Fruit fly (Drosophila melanogaster): ENCODE measurements around the gene Mpp6.
A peak's percentile ranks its signal among the peaks of the same experiment; 100 is the strongest.

The Mpp6 gene

DNA sequence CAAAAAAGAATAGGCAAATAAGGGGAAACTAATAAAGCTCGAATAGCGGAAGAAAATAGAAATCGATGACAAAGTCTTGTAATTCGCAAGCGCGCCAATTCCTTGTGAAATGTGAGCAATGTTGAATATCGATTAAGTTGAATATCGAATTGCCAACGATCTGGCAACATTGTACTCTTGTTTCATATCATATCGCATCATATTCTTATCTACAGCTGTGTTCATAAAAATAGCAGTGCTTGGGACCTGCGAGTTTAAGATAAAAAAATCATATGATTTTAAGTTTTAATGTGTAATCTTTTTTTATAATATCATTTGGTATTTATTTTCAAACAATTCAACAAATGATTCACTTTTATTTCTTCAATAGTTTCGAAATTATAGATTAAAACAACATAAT, 7.0 kb upstream of the Mpp6 start:
- TF ChIP-seq CG13894 (tag; optimal IDR thresholded peaks at IDR 0.05) (peak; percentile 71), CG12236 (GFP tag; optimal IDR thresholded peaks at IDR 0.05) (no peak), CG1832 (GFP tag; optimal IDR thresholded peaks at IDR 0.05) (no peak), inv (GFP tag; IDR thresholded peaks at IDR 0.05; ENCODE audit: partially characterized antibody) (0 out of 2 replicates have a peak, but pooled peaks have one; percentile 24), CG7786 (GFP tag; optimal IDR thresholded peaks at IDR 0.05) (no peak), CG18262 (tag; optimal IDR thresholded peaks at IDR 0.05) (peak; percentile 62), caup (GFP tag; optimal IDR thresholded peaks at IDR 0.05; ENCODE audit: severe bottlenecking) (no peak), CG9876 (GFP tag; optimal IDR thresholded peaks at IDR 0.05) (no peak), CG1792 (GFP tag; optimal IDR thresholded peaks at IDR 0.05) (no peak), insv (GFP tag; optimal IDR thresholded peaks at IDR 0.05) (no peak), BtbVII (GFP tag; optimal IDR thresholded peaks at IDR 0.05) (no peak), H15 (GFP tag; IDR thresholded peaks at IDR 0.05) (no peak), pb (GFP tag; optimal IDR thresholded peaks at IDR 0.05) (no peak), Mes4 (GFP tag; optimal IDR thresholded peaks at IDR 0.05) (no peak), fru (optimal IDR thresholded peaks at IDR 0.05) (no peak), CG17186 (GFP tag; optimal IDR thresholded peaks at IDR 0.05) (no peak), CG10209 (GFP tag; optimal IDR thresholded peaks at IDR 0.05) (peak; percentile 25), nerfin-2 (GFP tag; IDR thresholded peaks at IDR 0.05; ENCODE audit: partially characterized antibody) (no peak), Adf1 (GFP tag; IDR thresholded peaks at IDR 0.05) (no peak), NK7.1 (GFP tag; optimal IDR thresholded peaks at IDR 0.05) (no peak), ato (GFP tag; IDR thresholded peaks at IDR 0.05; ENCODE audit: partially characterized antibody) (peak; percentile 69), jigr1 (GFP tag; IDR thresholded peaks at IDR 0.05) (no peak), CG6272 (GFP tag; IDR thresholded peaks at IDR 0.05) (no peak), schlank (tag; optimal IDR thresholded peaks at IDR 0.05) (no peak), CG10274 (GFP tag; optimal IDR thresholded peaks at IDR 0.05) (no peak), Scr (GFP tag; IDR thresholded peaks at IDR 0.05; ENCODE audit: partially characterized antibody) (peak; percentile 67), mld (GFP tag; IDR thresholded peaks at IDR 0.05; ENCODE audit: partially characterized antibody) (no peak), grn (GFP tag; optimal IDR thresholded peaks at IDR 0.05) (peak; percentile 90), Dp (GFP tag; optimal IDR thresholded peaks at IDR 0.05) (peak; percentile 84), CG14050 (GFP tag; IDR thresholded peaks at IDR 0.05) (no peak), wek (GFP tag; optimal IDR thresholded peaks at IDR 0.05) (no peak), HLH54F (GFP tag; optimal IDR thresholded peaks at IDR 0.05) (no peak), CG13287 (GFP tag; IDR thresholded peaks at IDR 0.05; ENCODE audit: partially characterized antibody) (peak; percentile 86), D19B (GFP tag; optimal IDR thresholded peaks at IDR 0.05) (no peak), HLH3B (GFP tag; IDR thresholded peaks at IDR 0.05) (peak; percentile 66; the same call in 1 of the 2 replicates), CG42726 (GFP tag; IDR thresholded peaks at IDR 0.05; ENCODE audit: partially characterized antibody) (peak; percentile 45; the same call in 1 of the 2 replicates), ash1 (GFP tag; optimal IDR thresholded peaks at IDR 0.05) (no peak), kay (GFP tag; optimal IDR thresholded peaks at IDR 0.05) (peak; percentile 38), Oli (tag; optimal IDR thresholded peaks at IDR 0.05) (no peak), CG17361 (GFP tag; IDR thresholded peaks at IDR 0.05) (peak; percentile 70), fd96Cb (tag; optimal IDR thresholded peaks at IDR 0.05) (peak; percentile 35), trem (tag; optimal IDR thresholded peaks at IDR 0.05) (peak; percentile 67), CG17912 (GFP tag; optimal IDR thresholded peaks at IDR 0.05) (no peak), B-H2 (GFP tag; optimal IDR thresholded peaks at IDR 0.05) (peak; percentile 11), Spps (tag; optimal IDR thresholded peaks at IDR 0.05) (peak; percentile 47), CG11723 (GFP tag; optimal IDR thresholded peaks at IDR 0.05) (no peak), E2f2 (GFP tag; IDR thresholded peaks at IDR 0.05) (peak; percentile 91), dan (GFP tag; IDR thresholded peaks at IDR 0.05) (no peak), Bteb2 (GFP tag; optimal IDR thresholded peaks at IDR 0.05) (peak; percentile 53), Ptx1 (GFP tag; IDR thresholded peaks at IDR 0.05) (no peak; the same call in 1 of the 2 replicates), CG7357 (GFP tag; IDR thresholded peaks at IDR 0.05) (no peak)
